Fruit fly (Drosophila melanogaster) Kc167 (cell line): ENCODE results near the gene CG13001.

Source experiments
- Sin3A ChIP-seq: fragments of >200 bp; optimal IDR thresholded peaks from 2 replicates; lab custom pipeline; 2018; ENCODE audit warnings: missing external identifiers
- insv ChIP-seq: fragments of >200 bp; optimal IDR thresholded peaks from 3 replicates; lab custom pipeline; 2018; ENCODE audit warnings: missing external identifiers
- ttk ChIP-seq: sonication (Bioruptor generic); optimal IDR thresholded peaks from 2 replicates; lab custom pipeline; 2017; ENCODE audit warnings: missing external identifiers

- TF ChIP-seq insv (no peak), ttk (lab: Kevin White, UChicago) (no peak), Sin3A (lab: Kevin White, UChicago) (no peak)
Measured at dm6 chrX:16966532-16966931, 23.9 kb upstream of the CG13001 start.
